Worm (Caenorhabditis elegans) whole organism, L2 larva: Measurements from ENCODE around the gene F10G7.9.

ENCODE experiments used
- mab-5 ChIP-seq: fragments of 150-350 bp; optimal IDR thresholded peaks from 2 replicates; lab custom pipeline; 2014; ENCODE audit warnings: missing biosample characterization, missing genetic modification characterization
- nhr-11 ChIP-seq: fragments of 150-350 bp; optimal IDR thresholded peaks from 2 replicates; lab custom pipeline; 2014; ENCODE audit warnings: missing biosample characterization, missing genetic modification characterization

ce11 chrII:4689477-4689876, 16.8 kb downstream of the F10G7.9 start, which contains the start of gene F10G7.12:
- TF ChIP-seq nhr-11 (no peak), mab-5 (tag; lab: Kevin White, UChicago) (no peak)
